Worm (Caenorhabditis elegans): ENCODE results near the gene Y43F8B.13.

Gene Y43F8B.13

ce11 chrV:19502579-19503151 is 46.9 kb downstream of the Y43F8B.13 start, which contains the start of gene Y43F8B.3:
TSS of gene Y43F8B.3 (plus strand) at chrV:19503101.
- no peak for TF ChIP-seq blmp-1 (tag; optimal IDR thresholded peaks at IDR 0.05)
- no peak for TF ChIP-seq sem-2 (GFP tag; optimal IDR thresholded peaks at IDR 0.05)
- TF ChIP-seq sptf-1 (tag; optimal IDR thresholded peaks at IDR 0.05), result no peak
- TF ChIP-seq flh-1 (GFP tag; optimal IDR thresholded peaks at IDR 0.05), result no peak
- TF ChIP-seq nhr-28 (tag; optimal IDR thresholded peaks at IDR 0.05), result no peak
- no peak for TF ChIP-seq nhr-12 (tag; optimal IDR thresholded peaks at IDR 0.05)
- TF ChIP-seq cnd-1 (tag; optimal IDR thresholded peaks at IDR 0.05), result no peak
- no peak for TF ChIP-seq snpc-4 (tag; optimal IDR thresholded peaks at IDR 0.05)
- TF ChIP-seq lin-13 (tag; optimal IDR thresholded peaks at IDR 0.05), result no peak
- no peak for TF ChIP-seq ceh-43 (GFP tag; optimal IDR thresholded peaks at IDR 0.05)
- TF ChIP-seq mab-5 (tag; optimal IDR thresholded peaks at IDR 0.05), result no peak
- TF ChIP-seq M03D4.4 (tag; optimal IDR thresholded peaks at IDR 0.05), result no peak
- TF ChIP-seq lin-32 (GFP tag; optimal IDR thresholded peaks at IDR 0.05), result no peak
- TF ChIP-seq nhr-237 (tag; optimal IDR thresholded peaks at IDR 0.05), result no peak
- TF ChIP-seq bed-3 (GFP tag; optimal IDR thresholded peaks at IDR 0.05), result no peak
- TF ChIP-seq lsy-2 (tag; optimal IDR thresholded peaks at IDR 0.05), result no peak
- TF ChIP-seq ztf-11 (tag; optimal IDR thresholded peaks at IDR 0.05), result no peak

All from whole organism, mixed stage, embryonic.